Fruit fly (Drosophila melanogaster): ENCODE data around the gene CG46281.

Gene CG46281

DNA sequence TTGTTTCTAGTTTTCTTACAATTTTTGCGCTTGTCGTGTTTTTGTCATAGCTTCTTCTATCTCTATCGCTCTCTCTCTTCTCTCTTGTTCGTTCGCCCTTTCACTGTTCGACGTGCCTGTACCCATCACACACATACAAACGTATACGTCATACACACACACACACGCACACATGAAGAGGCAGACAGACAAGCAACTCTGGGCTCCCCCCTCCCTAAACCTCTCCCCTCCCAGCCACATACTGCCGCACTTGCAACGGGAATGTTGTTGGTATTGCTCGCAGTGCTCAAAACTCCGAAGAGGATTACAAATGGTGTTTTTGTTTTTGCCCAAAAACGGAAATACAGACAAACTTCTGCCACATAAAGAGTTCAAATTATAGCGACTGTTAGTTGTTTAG is 17.1 kb downstream of the CG46281 start (continued):
- no peak for TF ChIP-seq Gsc (GFP tag; IDR thresholded peaks at IDR 0.05)
- peak; percentile 3 for TF ChIP-seq CG17385 (GFP tag; optimal IDR thresholded peaks at IDR 0.05)
- TF ChIP-seq H2.0 (GFP tag; IDR thresholded peaks at IDR 0.05) = no peak
- TF ChIP-seq Aef1 (GFP tag; IDR thresholded peaks at IDR 0.05) = no peak
- peak; percentile 48; the same call in 1 of the 2 replicates for TF ChIP-seq rib (GFP tag; IDR thresholded peaks at IDR 0.05)
- TF ChIP-seq kni (GFP tag; optimal IDR thresholded peaks at IDR 0.05) = peak; percentile 24
- no peak for TF ChIP-seq CG8290 (GFP tag; optimal IDR thresholded peaks at IDR 0.05)
- TF ChIP-seq CG8290 (tag; optimal IDR thresholded peaks at IDR 0.05) = peak in 1 of 2 experiments; percentile 3
- no peak for TF ChIP-seq CG10209 (GFP tag; optimal IDR thresholded peaks at IDR 0.05)
- 0 out of 3 replicates have a peak, but pooled peaks have one; percentile 39 for TF ChIP-seq Dbx (GFP tag; IDR thresholded peaks at IDR 0.05)
- peak; percentile 72 for TF ChIP-seq CG2116 (GFP tag; optimal IDR thresholded peaks at IDR 0.05)
- TF ChIP-seq tna (GFP tag; IDR thresholded peaks at IDR 0.05; ENCODE audit: partially characterized antibody) = peak; percentile 20; the same call in 1 of the 2 replicates
- no peak for TF ChIP-seq ind (GFP tag; optimal IDR thresholded peaks at IDR 0.05)
- no peak for TF ChIP-seq schlank (tag; optimal IDR thresholded peaks at IDR 0.05)
- peak; percentile 4; the same call in 1 of the 4 replicates for TF ChIP-seq chinmo (GFP tag; IDR thresholded peaks at IDR 0.05; ENCODE audit: partially characterized antibody)
- TF ChIP-seq Opbp (GFP tag; IDR thresholded peaks at IDR 0.05; ENCODE audit: partially characterized antibody) = 0 out of 3 replicates have a peak, but pooled peaks have one; percentile 24
- no peak for TF ChIP-seq Ravus (GFP tag; IDR thresholded peaks at IDR 0.05)
- TF ChIP-seq CG11247 (GFP tag; IDR thresholded peaks at IDR 0.05) = no peak
- peak; percentile 57; the same call in 1 of the 2 replicates for TF ChIP-seq CG4360 (GFP tag; IDR thresholded peaks at IDR 0.05)
- no peak for TF ChIP-seq danr (GFP tag; IDR thresholded peaks at IDR 0.05)
- TF ChIP-seq Blimp-1 (GFP tag; optimal IDR thresholded peaks at IDR 0.05) = peak; percentile 48
- TF ChIP-seq al (GFP tag; IDR thresholded peaks at IDR 0.05) = no peak
- no peak for TF ChIP-seq Nf-YB (GFP tag; optimal IDR thresholded peaks at IDR 0.05)
- TF ChIP-seq CG3281 (GFP tag; optimal IDR thresholded peaks at IDR 0.05) = no peak
- no peak for TF ChIP-seq CHES-1-like (GFP tag; optimal IDR thresholded peaks at IDR 0.05)
- TF ChIP-seq CG2889 (GFP tag; IDR thresholded peaks at IDR 0.05) = no peak
- peak; percentile 46 for TF ChIP-seq sens (GFP tag)
- TF ChIP-seq CG7963 (GFP tag; IDR thresholded peaks at IDR 0.05; ENCODE audit: partially characterized antibody) = no peak
- peak; percentile 18 for TF ChIP-seq CG5180 (GFP tag; optimal IDR thresholded peaks at IDR 0.05)
- TF ChIP-seq crol (GFP tag; IDR thresholded peaks at IDR 0.05) = peak; percentile 95
- peak; percentile 58 for TF ChIP-seq nerfin-1 (tag; optimal IDR thresholded peaks at IDR 0.05)
- TF ChIP-seq CG14050 (GFP tag; IDR thresholded peaks at IDR 0.05) = no peak
- no peak for TF ChIP-seq Hmx (GFP tag; optimal IDR thresholded peaks at IDR 0.05)
- no peak for TF ChIP-seq Adf1 (GFP tag; IDR thresholded peaks at IDR 0.05)
- no peak for TF ChIP-seq NC2β (GFP tag; optimal IDR thresholded peaks at IDR 0.05)
- TF ChIP-seq Scr (GFP tag; IDR thresholded peaks at IDR 0.05; ENCODE audit: partially characterized antibody) = peak; percentile 22; the same call in 1 of the 2 replicates
- TF ChIP-seq chm (GFP tag; IDR thresholded peaks at IDR 0.05) = peak; percentile 67
- TF ChIP-seq btn (GFP tag; optimal IDR thresholded peaks at IDR 0.05) = no peak
- TF ChIP-seq tio (GFP tag; optimal IDR thresholded peaks at IDR 0.05) = no peak
- no peak for TF ChIP-seq ken (GFP tag; IDR thresholded peaks at IDR 0.05)
- peak; percentile 90 for TF ChIP-seq cg (GFP tag; optimal IDR thresholded peaks at IDR 0.05)

DNA sequence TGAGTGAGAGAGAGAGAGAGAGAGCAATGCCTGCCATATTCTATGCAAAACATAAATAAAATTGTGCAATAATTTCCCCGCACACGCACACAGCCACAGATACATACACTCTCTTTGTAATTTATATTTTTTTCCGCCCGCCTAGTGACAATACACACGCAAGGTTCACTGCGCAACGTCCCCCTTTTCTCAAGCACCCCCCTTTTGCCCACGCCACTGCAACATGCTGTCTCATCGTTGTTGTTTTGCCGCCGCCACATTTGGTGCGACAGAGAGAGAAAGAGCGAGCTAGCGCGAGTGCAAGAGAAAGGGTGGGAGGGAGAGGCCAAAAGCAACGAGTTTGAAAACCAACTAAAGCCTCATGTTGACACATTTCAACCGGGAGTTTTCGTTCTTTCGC is 17.8 kb downstream of the CG46281 start:
- TF ChIP-seq CG14441 (GFP tag; IDR thresholded peaks at IDR 0.05) (peak; percentile 82), nmo (GFP tag; optimal IDR thresholded peaks at IDR 0.05) (peak; percentile 48), tx (GFP tag; optimal IDR thresholded peaks at IDR 0.05) (peak; percentile 21), CG17912 (GFP tag; optimal IDR thresholded peaks at IDR 0.05) (no peak), br (optimal IDR thresholded peaks at IDR 0.05) (no peak), sug (tag; optimal IDR thresholded peaks at IDR 0.05) (peak; percentile 1), CG11398 (GFP tag; optimal IDR thresholded peaks at IDR 0.05) (no peak), pnt (GFP tag; optimal IDR thresholded peaks at IDR 0.05) (peak; percentile 40), Atf3 (GFP tag; optimal IDR thresholded peaks at IDR 0.05) (peak; percentile 21), tna (GFP tag; IDR thresholded peaks at IDR 0.05; ENCODE audit: partially characterized antibody) (no peak), CG31224 (GFP tag; IDR thresholded peaks at IDR 0.05) (peak; percentile 51), trh (GFP tag; optimal IDR thresholded peaks at IDR 0.05) (peak; percentile 23), CG11247 (GFP tag; IDR thresholded peaks at IDR 0.05) (peak; percentile 65), sens-2 (GFP tag; IDR thresholded peaks at IDR 0.05) (peak; percentile 39; the same call in 1 of the 2 replicates), slbo (GFP tag; IDR thresholded peaks at IDR 0.05) (peak; percentile 84)

Measured in whole organism, embryonic.